Fruit fly (Drosophila melanogaster) whole organism, embryonic: ENCODE results near the gene CG33191.

Source experiments
- Ada2b ChIP-seq: fragments of 200-800 bp; sonication (Bioruptor generic); IDR thresholded peaks from 2 replicates; pipeline ENCODE4 v1.3.6; 2022; ENCODE audit warnings: missing biosample characterization, missing genetic modification characterization
- Asciz ChIP-seq: fragments of 200-800 bp; sonication (Bioruptor generic); optimal IDR thresholded peaks from 2 replicates; lab custom pipeline; 2017; ENCODE audit warnings: missing biosample characterization, mild to moderate bottlenecking, missing genetic modification characterization, missing genetic modification reagents
- Atf-2 ChIP-seq: fragments of 200-800 bp; sonication (Bioruptor generic); optimal IDR thresholded peaks from 2 replicates; lab custom pipeline; 2016; ENCODE audit warnings: missing biosample characterization, missing genetic modification characterization
- CG1024 ChIP-seq: fragments of 200-800 bp; sonication (Bioruptor generic); IDR thresholded peaks from 2 replicates; pipeline ENCODE4 v1.3.6; 2022; ENCODE audit warnings: missing biosample characterization, missing genetic modification characterization
- CG10321 ChIP-seq: fragments of 200-800 bp; sonication (Bioruptor generic); IDR thresholded peaks from 2 replicates; pipeline ENCODE4 v1.3.6; 2022; ENCODE audit warnings: missing biosample characterization, missing genetic modification characterization
- CG11696 ChIP-seq: fragments of 200-800 bp; sonication (Bioruptor generic); IDR thresholded peaks from 2 replicates; pipeline ENCODE4 v1.3.6; 2022; ENCODE audit warnings: missing biosample characterization, missing genetic modification characterization
- CG12659 ChIP-seq: fragments of 200-800 bp; sonication (Bioruptor generic); optimal IDR thresholded peaks from 3 replicates; lab custom pipeline; 2017; ENCODE audit warnings: mild to moderate bottlenecking, missing biosample characterization, missing genetic modification reagents, missing genetic modification characterization
- CG13624 ChIP-seq: fragments of 200-800 bp; sonication (Bioruptor generic); optimal IDR thresholded peaks from 2 replicates; lab custom pipeline; 2016; ENCODE audit warnings: missing biosample characterization, missing genetic modification characterization
- CG15073 ChIP-seq: fragments of 200-800 bp; sonication (Bioruptor generic); optimal IDR thresholded peaks from 2 replicates; lab custom pipeline; 2016; ENCODE audit warnings: missing biosample characterization, missing genetic modification characterization
- CG17612 ChIP-seq: fragments of 200-800 bp; sonication (Bioruptor generic); IDR thresholded peaks from 2 replicates; pipeline ENCODE4 v1.3.6; 2022; ENCODE audit warnings: missing biosample characterization, missing genetic modification characterization
- CG17912 ChIP-seq: fragments of 200-800 bp; sonication (Bioruptor generic); optimal IDR thresholded peaks from 2 replicates; lab custom pipeline; 2018; ENCODE audit warnings: missing biosample characterization, mild to moderate bottlenecking, missing genetic modification characterization
- CG2712 ChIP-seq: fragments of 200-800 bp; optimal IDR thresholded peaks from 3 replicates; lab custom pipeline; 2019; ENCODE audit warnings: missing biosample characterization, mild to moderate bottlenecking, missing genetic modification characterization, moderate library complexity
- CG2875 ChIP-seq: fragments of 200-800 bp; sonication (Bioruptor generic); optimal IDR thresholded peaks from 2 replicates; lab custom pipeline; 2017; ENCODE audit warnings: missing biosample characterization, mild to moderate bottlenecking, missing genetic modification characterization, missing genetic modification reagents
- CG3163 ChIP-seq: fragments of 200-800 bp; sonication (Bioruptor generic); optimal IDR thresholded peaks from 3 replicates; lab custom pipeline; 2016; ENCODE audit warnings: missing biosample characterization, missing genetic modification characterization
- CG32772 ChIP-seq: fragments of 200-800 bp; sonication (Bioruptor generic); IDR thresholded peaks from 2 replicates; pipeline ENCODE4 v1.3.6; 2022; ENCODE audit warnings: missing biosample characterization, missing genetic modification characterization
- CG3281 ChIP-seq: fragments of 200-800 bp; sonication (Bioruptor generic); optimal IDR thresholded peaks from 3 replicates; lab custom pipeline; 2017; ENCODE audit warnings: missing biosample characterization, mild to moderate bottlenecking, missing genetic modification characterization
- CG3407 ChIP-seq: fragments of 200-800 bp; sonication (Bioruptor generic); optimal IDR thresholded peaks from 2 replicates; lab custom pipeline; 2018; ENCODE audit warnings: missing biosample characterization, mild to moderate bottlenecking, missing genetic modification characterization
- CG34224 ChIP-seq: fragments of 200-800 bp; sonication (Bioruptor generic); IDR thresholded peaks from 3 replicates; pipeline ENCODE4 v1.3.6; 2022; ENCODE audit warnings: missing biosample characterization, missing genetic modification characterization; ENCODE audit not compliant: partially characterized antibody
- CG3995 ChIP-seq: fragments of 200-800 bp; sonication (Bioruptor generic); optimal IDR thresholded peaks from 3 replicates; lab custom pipeline; 2016; ENCODE audit warnings: missing biosample characterization, missing genetic modification characterization
- CG4328 ChIP-seq: fragments of 200-800 bp; sonication (Bioruptor generic); optimal IDR thresholded peaks from 3 replicates; lab custom pipeline; 2017; ENCODE audit warnings: missing biosample characterization, missing genetic modification reagents, missing genetic modification characterization
- CG4820 ChIP-seq: fragments of 200-800 bp; sonication (Bioruptor generic); optimal IDR thresholded peaks from 3 replicates; lab custom pipeline; 2016; ENCODE audit warnings: missing biosample characterization, missing genetic modification characterization
- CG6683 ChIP-seq: fragments of 200-800 bp; sonication (Bioruptor generic); optimal IDR thresholded peaks from 2 replicates; lab custom pipeline; 2017; ENCODE audit warnings: missing biosample characterization, mild to moderate bottlenecking, missing genetic modification characterization, missing genetic modification reagents
- CG8478 ChIP-seq: fragments of >200 bp; optimal IDR thresholded peaks from 2 replicates; lab custom pipeline; 2018
- CG9817 ChIP-seq: fragments of 200-800 bp; sonication (Bioruptor generic); optimal IDR thresholded peaks from 2 replicates; lab custom pipeline; 2018; ENCODE audit warnings: missing biosample characterization, mild to moderate bottlenecking, missing genetic modification characterization, moderate library complexity
- Dad ChIP-seq: fragments of 200-800 bp; sonication (Bioruptor generic); optimal IDR thresholded peaks from 3 replicates; lab custom pipeline; 2016; ENCODE audit warnings: missing biosample characterization, missing genetic modification characterization
- Dfd ChIP-seq, 2 experiments: fragments of >200 bp; optimal IDR thresholded peaks; 2 replicates each; lab custom pipeline; 2017; ENCODE audit warnings: missing biosample characterization in 2 of 2, missing genetic modification characterization in 2 of 2
- Drgx ChIP-seq: fragments of 200-800 bp; sonication (Bioruptor generic); IDR thresholded peaks from 2 replicates; pipeline ENCODE4 v1.3.6; 2022; ENCODE audit warnings: missing biosample characterization, missing genetic modification characterization
- Elba2 ChIP-seq: fragments of 200-800 bp; sonication (Bioruptor generic); optimal IDR thresholded peaks from 3 replicates; lab custom pipeline; 2016; ENCODE audit warnings: missing biosample characterization, missing genetic modification characterization
- Fer2 ChIP-seq: fragments of 200-800 bp; sonication (Bioruptor generic); optimal IDR thresholded peaks from 2 replicates; lab custom pipeline; 2018; ENCODE audit warnings: missing biosample characterization, mild to moderate bottlenecking, missing genetic modification characterization, moderate library complexity
- Gsc ChIP-seq: fragments of 200-800 bp; sonication (Bioruptor generic); IDR thresholded peaks from 2 replicates; pipeline ENCODE4 v1.3.6; 2022; ENCODE audit warnings: missing biosample characterization, missing genetic modification characterization
- H15 ChIP-seq: fragments of 200-800 bp; sonication (Bioruptor generic); IDR thresholded peaks from 3 replicates; pipeline ENCODE4 v1.3.6; 2022; ENCODE audit warnings: missing biosample characterization, missing genetic modification characterization
- HLH54F ChIP-seq: fragments of 200-800 bp; sonication (Bioruptor generic); optimal IDR thresholded peaks from 3 replicates; lab custom pipeline; 2016; ENCODE audit warnings: missing biosample characterization, missing genetic modification characterization
- HmgZ ChIP-seq: fragments of 200-800 bp; sonication (Bioruptor generic); optimal IDR thresholded peaks from 2 replicates; lab custom pipeline; 2018; ENCODE audit warnings: missing biosample characterization, mild to moderate bottlenecking, missing genetic modification characterization
- Oaz ChIP-seq: fragments of 200-800 bp; sonication (Bioruptor generic); IDR thresholded peaks from 2 replicates; pipeline ENCODE4 v1.3.6; 2022; ENCODE audit warnings: missing biosample characterization, missing genetic modification characterization
- Rx ChIP-seq: fragments of 200-800 bp; sonication (Bioruptor generic); IDR thresholded peaks from 2 replicates; pipeline ENCODE4 v1.3.6; 2022; ENCODE audit warnings: missing biosample characterization, missing genetic modification characterization
- Sin3A ChIP-seq: fragments of >200 bp; optimal IDR thresholded peaks from 2 replicates; lab custom pipeline; 2018
- Sox102F ChIP-seq: fragments of 200-800 bp; sonication (Bioruptor generic); optimal IDR thresholded peaks from 2 replicates; lab custom pipeline; 2018; ENCODE audit warnings: missing biosample characterization, mild to moderate bottlenecking, missing genetic modification characterization, moderate library complexity
- Xrp1 ChIP-seq: fragments of 200-800 bp; sonication (Bioruptor generic); IDR thresholded peaks from 2 replicates; pipeline ENCODE4 v1.3.6; 2022; ENCODE audit warnings: missing biosample characterization, missing genetic modification characterization
- bbx ChIP-seq: fragments of 200-800 bp; sonication (Bioruptor generic); IDR thresholded peaks from 2 replicates; pipeline ENCODE4 v1.3.6; 2022; ENCODE audit warnings: missing biosample characterization, missing genetic modification characterization; ENCODE audit not compliant: partially characterized antibody
- btn ChIP-seq: fragments of 200-800 bp; sonication (Bioruptor generic); optimal IDR thresholded peaks from 2 replicates; lab custom pipeline; 2016; ENCODE audit warnings: missing biosample characterization, missing genetic modification characterization
- cad ChIP-seq: fragments of >200 bp; optimal IDR thresholded peaks from 2 replicates; lab custom pipeline; 2017; ENCODE audit warnings: missing biosample characterization, missing genetic modification characterization
- cas ChIP-seq: fragments of 200-800 bp; sonication (Bioruptor generic); IDR thresholded peaks from 2 replicates; pipeline ENCODE4 v1.3.6; 2022; ENCODE audit warnings: missing biosample characterization, missing genetic modification characterization
- fd102C ChIP-seq: fragments of 200-800 bp; sonication (Bioruptor generic); optimal IDR thresholded peaks from 2 replicates; lab custom pipeline; 2018; ENCODE audit warnings: missing biosample characterization, mild to moderate bottlenecking, missing genetic modification characterization, moderate library complexity
- gcm ChIP-seq: fragments of 200-800 bp; sonication (Bioruptor generic); optimal IDR thresholded peaks from 2 replicates; lab custom pipeline; 2019; ENCODE audit warnings: missing biosample characterization, mild to moderate bottlenecking, missing genetic modification characterization, moderate library complexity
- gfzf ChIP-seq: fragments of 200-800 bp; sonication (Bioruptor generic); optimal IDR thresholded peaks from 2 replicates; lab custom pipeline; 2016; ENCODE audit warnings: missing biosample characterization, mild to moderate bottlenecking, missing genetic modification characterization, moderate library complexity
- insv ChIP-seq, 2 experiments: fragments of 200-800 bp; sonication (Bioruptor generic); optimal IDR thresholded peaks; 3 replicates each; lab custom pipeline; 2016 to 2018; ENCODE audit warnings: missing biosample characterization in 2 of 2, missing genetic modification characterization in 2 of 2
- otp ChIP-seq: fragments of 200-800 bp; sonication (Bioruptor generic); IDR thresholded peaks from 3 replicates; pipeline ENCODE4, ENCODE4 v1.3.6; 2022; ENCODE audit warnings: missing biosample characterization, missing genetic modification characterization
- psq ChIP-seq: fragments of 200-800 bp; sonication (Bioruptor generic); optimal IDR thresholded peaks from 2 replicates; lab custom pipeline; 2017; ENCODE audit warnings: missing biosample characterization, missing genetic modification characterization
- so ChIP-seq: fragments of 200-800 bp; sonication (Bioruptor generic); IDR thresholded peaks from 3 replicates; pipeline ENCODE4 v1.3.6; 2022; ENCODE audit warnings: missing biosample characterization, missing genetic modification characterization
- tio ChIP-seq: fragments of 200-800 bp; sonication (Bioruptor generic); optimal IDR thresholded peaks from 2 replicates; lab custom pipeline; 2017; ENCODE audit warnings: missing biosample characterization, missing genetic modification characterization, inconsistent platforms
- ttk ChIP-seq: fragments of 200-800 bp; sonication (Bioruptor generic); IDR thresholded peaks from 2 replicates; pipeline ENCODE4 v2.1.2; 2022; ENCODE audit warnings: missing biosample characterization, missing genetic modification characterization

CG33191 gene

dm6 chr3R:8812342-8812966 lies 32.7 kb upstream of the CG33191 start (continued):
- TF ChIP-seq CG6683 (GFP tag; lab: Kevin White, UChicago) (no peak), CG3995 (GFP tag; lab: Kevin White, UChicago) (no peak), Sin3A (lab: Kevin White, UChicago) (no peak), cad (GFP tag; lab: Kevin White, UChicago) (no peak), Elba2 (GFP tag; lab: Kevin White, UChicago) (no peak), Drgx (GFP tag; lab: Robert Waterston, UW) (peak; percentile 94), cas (GFP tag; lab: Robert Waterston, UW) (peak; percentile 14; the same call in 1 of the 2 replicates), gfzf (GFP tag; lab: Kevin White, UChicago) (no peak), HmgZ (tag; lab: Kevin White, UChicago) (peak; percentile 22), CG4328 (GFP tag; lab: Kevin White, UChicago) (no peak), CG2712 (tag; lab: Kevin White, UChicago) (peak; percentile 44), Sox102F (GFP tag; lab: Kevin White, UChicago) (peak; percentile 67), CG17912 (GFP tag; lab: Kevin White, UChicago) (no peak), CG10321 (GFP tag; lab: Robert Waterston, UW) (peak; percentile 44; the same call in 1 of the 2 replicates), CG1024 (GFP tag; lab: Robert Waterston, UW) (no peak), Ada2b (GFP tag; lab: Robert Waterston, UW) (peak; percentile 51), Dfd (GFP tag; optimal IDR thresholded peaks at IDR 0.05; lab: Kevin White, UChicago) (no peak), CG34224 (GFP tag; lab: Robert Waterston, UW) (no peak), CG8478 (no peak), HLH54F (no peak), insv (GFP tag; optimal IDR thresholded peaks at IDR 0.05; lab: Kevin White, UChicago) (no peak), CG3163 (GFP tag; lab: Kevin White, UChicago) (no peak), Dad (GFP tag; lab: Kevin White, UChicago) (no peak), bbx (no peak; the same call in 1 of the 2 replicates), CG17612 (GFP tag; lab: Robert Waterston, UW) (no peak), H15 (peak; percentile 46; the same call in 1 of the 3 replicates), CG3281 (no peak), CG11696 (GFP tag; lab: Robert Waterston, UW) (0 out of 2 replicates have a peak, but pooled peaks have one; percentile 12), Gsc (GFP tag; lab: Robert Waterston, UW) (no peak), CG13624 (GFP tag; lab: Kevin White, UChicago) (peak; percentile 39), so (no peak), Fer2 (tag; lab: Kevin White, UChicago) (peak; percentile 12), CG9817 (tag; lab: Kevin White, UChicago) (no peak), ttk (GFP tag; lab: Robert Waterston, UW) (peak; percentile 46; the same call in 1 of the 2 replicates), CG32772 (GFP tag; lab: Robert Waterston, UW) (peak; percentile 58; the same call in 1 of the 2 replicates), psq (GFP tag; lab: Kevin White, UChicago) (no peak), CG12659 (GFP tag; lab: Kevin White, UChicago) (peak; percentile 3), Rx (no peak; the same call in 1 of the 2 replicates), Asciz (GFP tag; lab: Kevin White, UChicago) (peak; percentile 50), CG2875 (GFP tag; lab: Kevin White, UChicago) (no peak), Atf-2 (peak; percentile 42), CG3407 (GFP tag; lab: Kevin White, UChicago) (no peak), fd102C (GFP tag; lab: Kevin White, UChicago) (no peak), gcm (GFP tag; lab: Kevin White, UChicago) (peak; percentile 52), tio (GFP tag; lab: Kevin White, UChicago) (peak; percentile 46), btn (GFP tag; lab: Kevin White, UChicago) (no peak), Oaz (GFP tag; lab: Robert Waterston, UW) (0 out of 2 replicates have a peak, but pooled peaks have one; percentile 47), CG4820 (GFP tag; lab: Kevin White, UChicago) (peak; percentile 10), Xrp1 (GFP tag; lab: Robert Waterston, UW) (peak; percentile 77), CG15073 (no peak), otp (GFP tag; lab: Robert Waterston, UW) (0 out of 3 replicates have a peak, but pooled peaks have one; percentile 24)
